Fruit fly (Drosophila melanogaster) whole organism: ENCODE measurements around the gene CG33110.

ENCODE experiments used
- CG8478 ChIP-seq: fragments of >200 bp; optimal IDR thresholded peaks from 2 replicates; lab custom pipeline; 2018; ENCODE audit warnings: inconsistent platforms
- pan ChIP-seq: fragments of >200 bp; optimal IDR thresholded peaks from 2 replicates; lab custom pipeline; 2017

dm6 chr3R:22564707-22565106 is 5.3 kb upstream of the CG33110 start:
- no peak for TF ChIP-seq CG8478
- TF ChIP-seq pan = no peak
